Worm (Caenorhabditis elegans) whole organism, L2 larva: ENCODE measurements around the gene Y94H6A.10.

ENCODE experiments used
- C34F6.9 ChIP-seq: fragments of 150-350 bp; optimal IDR thresholded peaks from 2 replicates; lab custom pipeline; 2014; ENCODE audit warnings: missing biosample characterization, missing genetic modification characterization
- Y55F3AM.14 ChIP-seq: fragments of 200-800 bp; sonication (Bioruptor generic); optimal IDR thresholded peaks from 2 replicates; lab custom pipeline; 2018; ENCODE audit warnings: mild to moderate bottlenecking, missing genetic modification characterization, missing compliant biosample characterization
- ZK546.5 ChIP-seq: sonication (generic microtip); optimal IDR thresholded peaks from 2 replicates; lab custom pipeline; 2017; ENCODE audit warnings: missing biosample characterization, missing genetic modification characterization
- alr-1 ChIP-seq: fragments of 150-350 bp; optimal IDR thresholded peaks from 2 replicates; lab custom pipeline; 2014; ENCODE audit warnings: missing biosample characterization, missing genetic modification characterization
- blmp-1 ChIP-seq: sonication (generic microtip); optimal IDR thresholded peaks from 2 replicates; lab custom pipeline; 2017; ENCODE audit warnings: missing genetic modification characterization, mild to moderate bottlenecking, missing compliant biosample characterization, antibody characterized with exemption, moderate library complexity; ENCODE audit not compliant: insufficient read depth
- ceh-16 ChIP-seq: fragments of 150-350 bp; optimal IDR thresholded peaks from 2 replicates; lab custom pipeline; 2014; ENCODE audit warnings: missing biosample characterization, missing genetic modification characterization
- ceh-82 ChIP-seq: fragments of 150-350 bp; optimal IDR thresholded peaks from 2 replicates; lab custom pipeline; 2014; ENCODE audit warnings: missing biosample characterization, missing genetic modification characterization
- crh-2 ChIP-seq: sonication (generic microtip); optimal IDR thresholded peaks from 2 replicates; lab custom pipeline; 2017; ENCODE audit warnings: missing biosample characterization, missing genetic modification characterization
- elt-1 ChIP-seq: fragments of 150-350 bp; optimal IDR thresholded peaks from 2 replicates; lab custom pipeline; 2014; ENCODE audit warnings: missing biosample characterization, missing genetic modification characterization
- fos-1 ChIP-seq: fragments of 150-350 bp; optimal IDR thresholded peaks from 2 replicates; lab custom pipeline; 2014; ENCODE audit warnings: missing biosample characterization, missing genetic modification characterization
- gmeb-1 ChIP-seq: fragments of 150-350 bp; optimal IDR thresholded peaks from 2 replicates; lab custom pipeline; 2014; ENCODE audit warnings: missing biosample characterization, missing genetic modification characterization
- lin-11 ChIP-seq: fragments of 150-350 bp; sonication (generic microtip); optimal IDR thresholded peaks from 2 replicates; lab custom pipeline; 2014; ENCODE audit warnings: missing biosample characterization, missing genetic modification characterization, inconsistent platforms, mixed read lengths
- lin-13 ChIP-seq: fragments of 150-350 bp; optimal IDR thresholded peaks from 2 replicates; lab custom pipeline; 2014; ENCODE audit warnings: missing biosample characterization, missing genetic modification reagents, missing genetic modification characterization
- lsy-2 ChIP-seq, 2 experiments: fragments of 150-350 bp in 1 of 2; sonication (generic microtip) in 1 of 2; optimal IDR thresholded peaks; 2 replicates each; lab custom pipeline; 2014 to 2017; ENCODE audit warnings: missing biosample characterization in 2 of 2, missing genetic modification characterization in 2 of 2
- mab-5 ChIP-seq: fragments of 150-350 bp; optimal IDR thresholded peaks from 2 replicates; lab custom pipeline; 2014; ENCODE audit warnings: missing biosample characterization, missing genetic modification characterization
- mbf-1 ChIP-seq: sonication (generic microtip); optimal IDR thresholded peaks from 2 replicates; lab custom pipeline; 2017; ENCODE audit warnings: missing biosample characterization, missing genetic modification characterization
- nhr-10 ChIP-seq: sonication (generic microtip); optimal IDR thresholded peaks from 2 replicates; lab custom pipeline; 2017; ENCODE audit warnings: missing biosample characterization, missing genetic modification characterization
- nhr-12 ChIP-seq: fragments of 150-350 bp; optimal IDR thresholded peaks from 2 replicates; lab custom pipeline; 2014; ENCODE audit warnings: missing biosample characterization, missing genetic modification characterization
- nhr-129 ChIP-seq: fragments of 150-350 bp; optimal IDR thresholded peaks from 2 replicates; lab custom pipeline; 2014; ENCODE audit warnings: missing biosample characterization, missing genetic modification characterization
- nhr-21 ChIP-seq: fragments of 150-350 bp; optimal IDR thresholded peaks from 2 replicates; lab custom pipeline; 2014; ENCODE audit warnings: missing biosample characterization, missing genetic modification characterization
- nhr-23 ChIP-seq: fragments of 150-350 bp; optimal IDR thresholded peaks from 2 replicates; lab custom pipeline; 2014; ENCODE audit warnings: missing biosample characterization, missing genetic modification reagents, missing genetic modification characterization
- nhr-237 ChIP-seq: fragments of 150-350 bp; optimal IDR thresholded peaks from 2 replicates; lab custom pipeline; 2014; ENCODE audit warnings: missing biosample characterization, missing genetic modification characterization
- nhr-6 ChIP-seq: fragments of 150-350 bp; optimal IDR thresholded peaks from 2 replicates; lab custom pipeline; 2014; ENCODE audit warnings: missing biosample characterization, missing genetic modification characterization
- nhr-77 ChIP-seq: fragments of 150-350 bp; optimal IDR thresholded peaks from 2 replicates; lab custom pipeline; 2014; ENCODE audit warnings: missing biosample characterization, missing genetic modification characterization
- sem-4 ChIP-seq: fragments of 150-350 bp; optimal IDR thresholded peaks from 2 replicates; lab custom pipeline; 2014; ENCODE audit warnings: missing biosample characterization, missing genetic modification reagents, missing genetic modification characterization
- skn-1 ChIP-seq: sonication (generic microtip); optimal IDR thresholded peaks from 2 replicates; lab custom pipeline; 2017; ENCODE audit warnings: missing biosample characterization, missing genetic modification characterization
- sma-3 ChIP-seq: sonication (generic microtip); optimal IDR thresholded peaks from 2 replicates; lab custom pipeline; 2016; ENCODE audit warnings: missing genetic modification reagents, missing genetic modification characterization, missing compliant biosample characterization
- sma-9 ChIP-seq, 2 experiments: fragments of 150-350 bp in 1 of 2; sonication (generic microtip) in 1 of 2; optimal IDR thresholded peaks; 2 replicates each; lab custom pipeline; 2014 to 2016; ENCODE audit warnings: missing genetic modification characterization in 2 of 2, mild to moderate bottlenecking in 1 of 2, missing biosample characterization in 1 of 2, missing compliant biosample characterization in 1 of 2, missing genetic modification reagents in 1 of 2, moderate library complexity in 1 of 2
- snpc-4 ChIP-seq: fragments of 150-350 bp; optimal IDR thresholded peaks from 2 replicates; lab custom pipeline; 2014; ENCODE audit warnings: missing biosample characterization, missing genetic modification characterization
- unc-39 ChIP-seq: fragments of 150-350 bp; optimal IDR thresholded peaks from 2 replicates; lab custom pipeline; 2014; ENCODE audit warnings: missing biosample characterization, missing genetic modification characterization
- unc-55 ChIP-seq: fragments of 150-350 bp; sonication (generic microtip); optimal IDR thresholded peaks from 3 replicates; lab custom pipeline; 2014; ENCODE audit warnings: missing biosample characterization, missing genetic modification reagents, missing genetic modification characterization
- unc-62 ChIP-seq: fragments of 150-350 bp; optimal IDR thresholded peaks from 2 replicates; lab custom pipeline; 2014; ENCODE audit warnings: missing biosample characterization, missing genetic modification reagents, missing genetic modification characterization
- zag-1 ChIP-seq: fragments of 150-350 bp; optimal IDR thresholded peaks from 2 replicates; lab custom pipeline; 2014; ENCODE audit warnings: missing biosample characterization, missing genetic modification characterization
- ztf-1 ChIP-seq: fragments of 200-800 bp; sonication (Bioruptor generic); conservative IDR thresholded peaks from 2 replicates; pipeline ENCODE4 v1.3.6; 2022; ENCODE audit warnings: missing genetic modification characterization, missing compliant biosample characterization
- ztf-4 ChIP-seq: fragments of 150-350 bp; optimal IDR thresholded peaks from 2 replicates; lab custom pipeline; 2014; ENCODE audit warnings: missing biosample characterization, missing genetic modification characterization

The Y94H6A.10 gene

DNA sequence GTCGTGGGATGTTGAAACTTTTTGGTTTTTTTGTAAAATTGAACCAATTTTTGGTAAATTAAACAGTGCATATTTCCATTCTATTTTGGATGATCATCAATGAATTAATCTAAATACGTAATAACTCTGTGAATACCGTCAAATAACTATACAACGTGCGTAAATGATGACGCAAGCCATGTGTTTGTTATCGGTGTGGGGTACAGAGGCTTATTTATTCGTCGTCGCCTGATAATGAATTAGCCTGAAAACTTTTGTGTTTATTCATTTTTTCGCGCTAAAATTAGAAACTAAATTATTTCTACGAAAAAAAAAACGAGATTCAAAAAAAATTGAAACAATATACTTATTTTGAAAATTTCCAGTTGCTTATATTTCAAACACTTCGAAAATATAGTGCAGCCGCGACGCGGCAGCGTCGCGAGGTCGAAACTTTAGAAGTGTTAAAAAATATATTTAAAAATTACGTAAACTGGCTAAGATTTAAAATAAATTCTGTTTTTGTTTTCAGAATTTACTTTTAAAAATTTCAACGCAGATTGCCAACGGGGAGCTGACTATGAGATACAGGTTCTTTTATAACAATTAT lies 38.5 kb upstream of the Y94H6A.10 start:
- TF ChIP-seq fos-1 (peak; percentile 53), alr-1 (no peak)
- TF ChIP-seq, all 48 proteins: peak for 1

DNA sequence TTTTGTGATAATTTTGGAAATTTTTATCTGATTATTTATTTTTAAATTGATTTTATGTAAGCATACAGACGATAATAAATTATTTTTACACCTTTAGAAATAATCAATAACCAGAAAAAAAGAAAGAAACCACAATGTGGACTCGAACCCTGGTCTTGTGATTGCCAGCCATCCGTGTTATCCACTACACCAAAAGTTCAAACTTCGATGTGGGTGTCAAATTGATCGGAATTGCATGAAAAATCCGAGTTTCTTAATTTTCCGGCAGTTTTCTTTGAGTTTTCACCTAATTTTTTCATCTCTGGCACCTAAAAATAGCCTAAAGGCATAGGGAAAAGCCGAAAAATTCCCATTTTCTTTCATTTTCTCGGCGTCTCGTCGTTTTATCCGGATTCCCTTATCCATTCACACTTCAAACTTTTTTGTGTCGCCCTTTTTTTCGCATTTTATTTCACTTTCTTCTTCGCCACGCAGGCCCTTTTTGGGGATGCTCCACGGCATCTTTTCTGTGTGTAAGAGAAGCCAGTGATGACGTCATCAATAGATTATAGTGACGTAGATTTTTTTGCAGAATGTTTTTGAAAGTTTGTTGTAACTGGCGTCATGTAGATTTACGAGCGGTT lies 37.0 kb upstream of the Y94H6A.10 start:
- TF ChIP-seq sma-9 (GFP tag; optimal IDR thresholded peaks at IDR 0.05; lab: Kevin White, UChicago) = peak; percentile 16
- TF ChIP-seq sma-9 (tag; optimal IDR thresholded peaks at IDR 0.05; lab: Kevin White, UChicago) = no peak
- TF ChIP-seq unc-62 (GFP tag; lab: Kevin White, UChicago) = no peak

DNA sequence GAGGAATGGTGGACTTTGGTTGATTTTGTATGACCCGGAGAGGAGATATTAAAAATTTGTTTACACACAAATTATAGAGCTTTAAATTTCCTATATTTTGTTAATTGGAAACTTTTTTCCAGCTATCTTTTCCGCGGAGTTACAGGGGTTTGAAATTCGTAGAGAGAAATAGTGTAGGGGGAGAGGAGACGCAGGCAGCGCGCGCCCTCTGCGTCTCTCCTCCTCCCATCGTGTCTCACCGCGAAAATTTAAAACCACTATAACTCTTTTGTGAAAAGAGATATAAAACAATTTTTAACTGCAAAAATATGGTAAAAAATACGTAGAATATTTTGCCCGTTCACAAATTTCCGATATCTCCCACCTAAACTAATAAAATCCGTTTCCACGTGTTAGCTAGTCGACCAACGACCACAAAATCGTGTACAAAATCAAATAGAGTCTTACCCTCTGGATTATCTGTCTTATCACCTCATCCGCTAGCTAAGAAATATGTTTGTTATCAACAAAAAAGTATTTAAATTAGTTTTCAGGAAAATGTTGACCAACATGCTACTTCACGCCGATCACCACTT lies 32.1 kb upstream of the Y94H6A.10 start, which contains the start of gene nhr-277:
nhr-277 (plus strand) TSS at position 525 of the 575 bp plus-strand sequence.
- no peak for TF ChIP-seq gmeb-1 (tag; lab: Kevin White, UChicago)

DNA sequence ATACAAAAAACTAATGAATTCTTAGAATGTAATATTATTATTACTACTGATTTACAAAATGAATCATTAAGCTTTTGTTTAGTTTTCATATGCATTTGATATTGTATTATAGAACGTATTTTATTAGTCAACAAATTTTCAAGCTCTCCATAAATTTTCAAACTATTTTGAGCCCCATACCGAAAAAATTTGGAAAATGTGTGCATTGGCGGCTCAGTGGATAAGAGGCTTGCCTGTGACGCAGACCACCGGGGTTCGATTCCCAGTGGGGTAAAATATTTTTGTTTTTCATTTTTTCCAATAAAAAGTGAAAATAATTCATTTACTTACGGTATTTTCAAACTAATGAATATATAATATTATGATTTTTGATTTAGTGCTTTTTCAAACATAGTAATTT lies 28.0 kb upstream of the Y94H6A.10 start:
- TF ChIP-seq mbf-1 (no peak), ztf-1 (GFP tag; lab: Robert Waterston, UW) (no peak), nhr-237 (tag; lab: Kevin White, UChicago) (no peak), sem-4 (tag; lab: Kevin White, UChicago) (no peak)

DNA sequence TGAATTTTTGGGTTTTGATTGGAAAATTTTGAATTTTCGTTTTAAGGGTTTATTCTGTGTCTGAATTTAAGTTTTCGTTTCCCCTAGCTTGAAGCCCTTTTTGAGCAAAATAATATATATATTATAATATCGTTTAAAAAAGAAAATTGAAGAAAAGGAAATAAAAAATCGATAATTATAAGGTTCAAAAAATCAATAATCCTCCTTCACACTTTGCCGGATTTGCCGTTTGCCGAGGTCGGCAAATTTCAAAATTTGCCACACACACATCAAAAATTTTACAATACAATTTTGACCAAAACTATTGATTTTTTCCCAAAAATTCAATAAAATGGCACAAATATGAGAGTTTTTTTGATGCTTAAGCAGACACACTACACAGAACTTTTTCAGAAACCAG lies 26.1 kb upstream of the Y94H6A.10 start:
- TF ChIP-seq ceh-82 (no peak), unc-55 (GFP tag; lab: Kevin White, UChicago) (no peak), mab-5 (tag; lab: Kevin White, UChicago) (no peak), nhr-21 (tag; lab: Kevin White, UChicago) (no peak), nhr-12 (tag; lab: Kevin White, UChicago) (no peak), ztf-4 (tag; lab: Kevin White, UChicago) (no peak), nhr-10 (tag; lab: Kevin White, UChicago) (no peak), sem-4 (tag; lab: Kevin White, UChicago) (no peak), Y55F3AM.14 (GFP tag; lab: Kevin White, UChicago) (no peak), lin-13 (GFP tag; lab: Kevin White, UChicago) (no peak)

DNA sequence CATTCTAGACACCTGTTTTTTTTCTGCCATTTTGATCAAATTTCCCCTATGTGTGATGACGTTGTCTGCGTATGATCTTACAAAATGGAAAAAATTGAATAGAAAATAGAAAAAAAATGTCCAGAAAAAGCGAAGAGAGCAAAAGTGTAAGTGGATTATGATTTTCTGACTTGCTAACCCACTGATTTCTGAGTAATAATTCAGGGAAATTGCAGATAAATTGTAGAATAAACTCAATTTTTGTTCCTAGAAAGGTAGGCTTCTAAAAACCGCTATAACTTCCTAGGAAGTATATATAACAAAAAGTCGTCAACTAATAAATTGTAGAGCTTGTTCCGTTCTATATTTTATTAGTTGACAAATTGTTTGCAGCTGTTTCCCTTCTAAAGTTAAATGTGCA lies 24.2 kb upstream of the Y94H6A.10 start:
- TF ChIP-seq lsy-2 (tag; optimal IDR thresholded peaks at IDR 0.05; lab: Kevin White, UChicago) (peak in 1 of 2 experiments; percentile 13), nhr-21 (tag; lab: Kevin White, UChicago) (peak; percentile 53), nhr-77 (tag; lab: Kevin White, UChicago) (no peak)

DNA sequence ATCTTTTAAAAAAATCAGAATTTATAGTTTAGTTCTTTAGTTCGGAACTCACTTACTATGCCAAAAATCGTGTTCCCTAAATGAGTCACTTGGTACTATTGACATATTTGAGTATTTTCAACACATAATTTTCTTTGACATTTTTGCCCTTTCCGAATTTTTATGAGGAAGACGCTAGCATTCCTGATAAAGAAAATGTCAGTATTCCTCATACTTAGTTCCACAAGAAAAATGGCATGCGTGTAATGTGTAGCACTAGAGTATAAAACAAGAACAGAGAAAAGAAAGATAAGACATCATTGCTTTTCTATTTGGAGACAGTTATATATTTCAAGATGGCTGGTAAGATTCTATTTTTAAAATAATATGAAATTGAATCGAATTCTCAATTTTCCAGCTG lies 19.5 kb upstream of the Y94H6A.10 start, which contains the start of gene Y94H6A.2:
Y94H6A.2 (plus strand) TSS at position 336 of the 400 bp plus-strand sequence.
- TF ChIP-seq blmp-1 (tag; lab: Kevin White, UChicago) (no peak), unc-62 (GFP tag; lab: Kevin White, UChicago) (no peak), sma-3 (no peak), fos-1 (peak; percentile 76), elt-1 (tag; lab: Kevin White, UChicago) (no peak), lin-11 (no peak)

DNA sequence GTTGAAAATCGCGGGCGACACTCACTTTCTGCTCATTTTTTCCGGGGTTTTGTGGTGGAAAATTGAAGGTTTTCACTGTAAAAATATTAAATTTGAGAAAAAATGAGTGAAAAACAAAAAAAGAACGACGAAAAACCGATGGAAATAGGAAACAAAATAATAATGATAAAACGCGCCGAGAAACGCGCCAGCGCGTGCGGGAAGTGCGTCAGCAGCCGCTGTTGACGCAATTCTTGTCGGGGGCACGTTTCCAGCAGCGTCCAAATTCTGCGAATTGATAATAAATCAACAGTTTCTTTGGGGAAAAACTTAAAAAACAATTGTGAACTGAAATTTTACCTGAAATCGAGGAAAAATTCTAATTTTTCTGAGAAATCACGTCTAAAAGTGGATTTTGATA lies 15.3 kb upstream of the Y94H6A.10 start, which contains the start of gene ubxn-2:
ubxn-2 (minus strand) TSS at position 36 of the 400 bp plus-strand sequence.
- TF ChIP-seq alr-1 (no peak), skn-1 (no peak), ceh-82 (peak; percentile 10), gmeb-1 (tag; lab: Kevin White, UChicago) (peak; percentile 87), unc-55 (GFP tag; lab: Kevin White, UChicago) (peak; percentile 85), crh-2 (tag; lab: Kevin White, UChicago) (peak; percentile 59), lin-13 (GFP tag; lab: Kevin White, UChicago) (peak; percentile 88), sem-4 (tag; lab: Kevin White, UChicago) (peak; percentile 44), nhr-129 (tag; lab: Kevin White, UChicago) (peak; percentile 46), nhr-6 (tag; lab: Kevin White, UChicago) (no peak), lin-11 (peak; percentile 61), ZK546.5 (tag; lab: Kevin White, UChicago) (no peak), nhr-10 (tag; lab: Kevin White, UChicago) (peak; percentile 5), snpc-4 (peak; percentile 12), ceh-16 (tag; lab: Kevin White, UChicago) (peak; percentile 22), zag-1 (tag; lab: Kevin White, UChicago) (peak; percentile 9), ztf-1 (GFP tag; lab: Robert Waterston, UW) (no peak), mab-5 (tag; lab: Kevin White, UChicago) (peak; percentile 33), unc-39 (tag; lab: Kevin White, UChicago) (no peak), nhr-23 (tag; lab: Kevin White, UChicago) (no peak), lsy-2 (tag; optimal IDR thresholded peaks at IDR 0.05; lab: Kevin White, UChicago) (peak; percentile 82 to 90), elt-1 (tag; lab: Kevin White, UChicago) (no peak), C34F6.9 (peak; percentile 79)
